Worm (Caenorhabditis elegans) whole organism, young adult: ENCODE measurements around the gene fbxa-3.

Source experiments
- F57C9.4 ChIP-seq: sonication (generic microtip); optimal IDR thresholded peaks from 2 replicates; lab custom pipeline; 2017; ENCODE audit warnings: mild to moderate bottlenecking, missing genetic modification characterization, missing compliant biosample characterization
- Y67H2A.10 ChIP-seq: fragments of 200-800 bp; sonication (Bioruptor generic); conservative IDR thresholded peaks from 2 replicates; pipeline ENCODE4 v1.3.6; 2022; ENCODE audit warnings: missing genetic modification reagents, missing genetic modification characterization, missing compliant biosample characterization

- TF ChIP-seq F57C9.4 (no peak), Y67H2A.10 (GFP tag; lab: Robert Waterston, UW) (no peak)
These were observed 22.2 kb upstream of the fbxa-3 start, which contains the start of the genes C52E2.5 and C52E2.4 for ce11 chrII:1842894-1843293.
